Worm (Caenorhabditis elegans) whole organism, L1 larva: ENCODE data around the gene srx-93.

Experiments used
- C34B4.2 ChIP-seq: sonication (generic microtip); optimal IDR thresholded peaks from 2 replicates; lab custom pipeline; 2017; ENCODE audit warnings: mild to moderate bottlenecking, missing genetic modification characterization, missing compliant biosample characterization
- aly-2 ChIP-seq: fragments of 150-350 bp; optimal IDR thresholded peaks from 2 replicates; lab custom pipeline; 2014; ENCODE audit warnings: missing biosample characterization, missing genetic modification characterization
- dpl-1 ChIP-seq, 3 experiments: fragments of 150-350 bp in 2 of 3; sonication (generic microtip) in 1 of 3; optimal IDR thresholded peaks; 2 replicates each; lab custom pipeline; 2014 to 2017; ENCODE audit warnings: missing biosample characterization in 3 of 3, missing genetic modification characterization in 3 of 3, missing genetic modification reagents in 3 of 3
- hpl-2 ChIP-seq: fragments of 150-350 bp; optimal IDR thresholded peaks from 2 replicates; lab custom pipeline; 2014; ENCODE audit warnings: missing biosample characterization, missing genetic modification reagents, missing genetic modification characterization
- nhr-11 ChIP-seq: fragments of 150-350 bp; optimal IDR thresholded peaks from 2 replicates; lab custom pipeline; 2014; ENCODE audit warnings: missing biosample characterization, missing genetic modification characterization
- nhr-237 ChIP-seq: fragments of 150-350 bp; optimal IDR thresholded peaks from 2 replicates; lab custom pipeline; 2014; ENCODE audit warnings: missing biosample characterization, missing genetic modification characterization
- snu-23 ChIP-seq: sonication (generic microtip); optimal IDR thresholded peaks from 2 replicates; lab custom pipeline; 2016; ENCODE audit warnings: missing genetic modification characterization, missing compliant biosample characterization

- TF ChIP-seq C34B4.2 (tag; lab: Kevin White, UChicago) (no peak), snu-23 (no peak), hpl-2 (GFP tag; lab: Kevin White, UChicago) (no peak), nhr-237 (no peak), dpl-1 (GFP tag; optimal IDR thresholded peaks at IDR 0.05; lab: Kevin White, UChicago) (no peak), aly-2 (tag; lab: Kevin White, UChicago) (no peak), nhr-11 (tag; lab: Kevin White, UChicago) (no peak)
Measured at ce11 chrV:3616844-3617243, 3.7 kb downstream of the srx-93 start.
